Worm (Caenorhabditis elegans) whole organism, L4 larva: ENCODE results near the gene orc-2.
A peak's percentile ranks its signal among the peaks of the same experiment; 100 is the strongest.

Experiments
- T26A8.4 ChIP-seq: fragments of 200-800 bp; sonication (Bioruptor generic); IDR thresholded peaks from 2 replicates; pipeline ENCODE4 v1.3.6; 2022; ENCODE audit warnings: missing genetic modification characterization, missing compliant biosample characterization
- ceh-44 ChIP-seq: fragments of 200-800 bp; sonication (Bioruptor generic); IDR thresholded peaks from 2 replicates; pipeline ENCODE4 v1.3.6; 2022; ENCODE audit warnings: missing genetic modification reagents, missing genetic modification characterization, missing compliant biosample characterization
- ces-1 ChIP-seq: fragments of 150-350 bp; sonication (generic microtip); optimal IDR thresholded peaks from 4 replicates; lab custom pipeline; 2014; ENCODE audit warnings: missing biosample characterization, missing genetic modification reagents, missing genetic modification characterization
- dmd-6 ChIP-seq: fragments of 200-800 bp; sonication (Bioruptor generic); IDR thresholded peaks from 2 replicates; pipeline ENCODE4 v1.3.6; 2022; ENCODE audit warnings: missing genetic modification reagents, missing genetic modification characterization, missing compliant biosample characterization
- dpl-1 ChIP-seq: fragments of 150-350 bp; optimal IDR thresholded peaks from 2 replicates; lab custom pipeline; 2014; ENCODE audit warnings: missing biosample characterization, missing genetic modification reagents, missing genetic modification characterization
- lin-13 ChIP-seq: fragments of 150-350 bp; optimal IDR thresholded peaks from 2 replicates; lab custom pipeline; 2014; ENCODE audit warnings: missing biosample characterization, missing genetic modification reagents, missing genetic modification characterization
- nhr-11 ChIP-seq: fragments of 150-350 bp; optimal IDR thresholded peaks from 2 replicates; lab custom pipeline; 2014; ENCODE audit warnings: missing biosample characterization, missing genetic modification characterization

DNA sequence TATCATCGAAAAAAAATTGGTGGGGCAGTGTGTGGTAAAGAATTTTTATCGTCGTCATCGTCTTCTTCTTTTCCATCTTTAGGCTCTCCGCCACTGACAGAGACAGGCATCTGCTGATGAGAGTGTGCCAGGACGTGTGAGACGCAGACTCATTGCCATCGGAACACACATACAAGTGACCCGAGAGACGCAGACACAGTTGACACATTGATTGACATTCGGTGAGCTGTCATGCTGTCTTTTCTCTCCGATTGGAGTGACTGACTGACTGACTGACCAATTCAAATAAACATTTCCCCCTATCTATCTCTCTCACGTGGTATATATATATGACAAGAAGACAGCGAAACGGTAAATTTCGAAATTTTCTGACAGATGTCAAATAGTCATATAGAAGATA is 22.6 kb upstream of the orc-2 start:
- TF ChIP-seq dmd-6 (peak; percentile 97), nhr-11 (tag; lab: Kevin White, UChicago) (no peak), ces-1 (no peak), lin-13 (GFP tag; lab: Kevin White, UChicago) (peak; percentile 47), T26A8.4 (peak; percentile 66), dpl-1 (GFP tag; lab: Kevin White, UChicago) (peak; percentile 48), ceh-44 (no peak)
